Fruit fly (Drosophila melanogaster) whole organism, embryonic: ENCODE results near the gene Ppat-Dpck.

Experiments used
- CG15696 ChIP-seq: fragments of 200-800 bp; sonication (Bioruptor generic); optimal IDR thresholded peaks from 2 replicates; lab custom pipeline; 2019; ENCODE audit warnings: missing biosample characterization, mild to moderate bottlenecking, missing genetic modification characterization, moderate library complexity
- gsb ChIP-seq: fragments of 200-800 bp; sonication (Bioruptor generic); IDR thresholded peaks from 2 replicates; pipeline ENCODE4 v1.3.6; 2022; ENCODE audit warnings: missing biosample characterization, missing genetic modification characterization
- slou ChIP-seq: fragments of 200-800 bp; sonication (Bioruptor generic); optimal IDR thresholded peaks from 3 replicates; lab custom pipeline; 2016; ENCODE audit warnings: missing biosample characterization, missing genetic modification characterization

DNA sequence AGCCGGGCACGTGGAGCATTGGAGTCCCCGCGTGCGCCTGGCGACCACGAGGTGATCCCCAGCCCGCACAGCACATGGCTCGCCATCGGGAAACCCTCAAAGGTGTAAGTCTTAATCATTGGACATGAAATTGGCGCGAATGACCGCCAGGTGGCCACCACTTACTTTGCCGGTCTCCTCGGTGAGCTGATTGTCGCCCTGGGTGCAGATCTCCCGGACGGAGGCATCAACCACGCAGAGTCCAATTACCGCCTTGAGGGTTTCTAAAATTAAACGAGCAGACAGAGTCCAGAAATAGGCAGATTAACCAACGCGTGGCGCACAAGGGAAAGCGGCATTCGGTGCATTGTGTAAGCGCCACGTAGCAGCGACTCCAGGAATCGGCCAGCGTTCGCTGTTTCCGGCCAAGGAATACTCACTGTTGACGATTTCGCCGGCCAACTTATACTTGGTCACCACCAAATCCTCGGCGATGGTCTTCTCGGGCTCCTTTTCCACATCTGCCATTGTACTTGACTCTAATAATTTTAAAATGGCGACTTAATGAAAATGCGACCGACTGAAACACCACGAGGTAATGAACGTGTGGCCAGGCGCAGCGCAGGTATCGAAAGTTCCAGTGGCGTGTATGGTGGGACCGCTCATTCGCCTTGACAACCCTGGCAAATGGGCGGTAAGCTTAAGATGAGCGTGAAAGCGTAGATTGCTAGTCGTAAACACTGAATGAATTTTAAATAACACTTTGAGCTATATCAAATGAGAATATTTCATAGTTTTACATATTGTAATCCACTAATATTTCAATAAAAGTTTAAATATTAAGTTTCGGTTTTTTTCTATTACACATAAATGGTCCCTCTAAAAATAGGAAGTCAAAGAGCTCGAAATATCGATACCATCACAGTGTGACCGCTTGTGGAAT, 3.4 kb downstream of the Ppat-Dpck start, which contains the start of gene CG10576:
- TF ChIP-seq gsb (GFP tag; lab: Robert Waterston, UW) (no peak), CG15696 (no peak), slou (GFP tag; lab: Kevin White, UChicago) (no peak)
